Worm (Caenorhabditis elegans) whole organism, L4 larva: ENCODE data around the gene hpo-29.

Experiments used
- Y75B8A.6 ChIP-seq: fragments of 200-800 bp; sonication (Bioruptor generic); IDR thresholded peaks from 2 replicates; pipeline ENCODE4 v1.3.6; 2022; ENCODE audit warnings: missing genetic modification reagents, missing genetic modification characterization, missing compliant biosample characterization
- dve-1 ChIP-seq: sonication (generic microtip); optimal IDR thresholded peaks from 2 replicates; lab custom pipeline; 2017; ENCODE audit warnings: antibody characterized with exemption, mild to moderate bottlenecking, missing genetic modification characterization, missing compliant biosample characterization; ENCODE audit not compliant: insufficient read depth
- egl-27 ChIP-seq: sonication (generic microtip); optimal IDR thresholded peaks from 3 replicates; lab custom pipeline; 2017; ENCODE audit warnings: missing biosample characterization, missing genetic modification reagents, missing genetic modification characterization
- egl-43 ChIP-seq: fragments of 200-800 bp; sonication (Bioruptor generic); IDR thresholded peaks from 2 replicates; pipeline ENCODE4 v1.3.6; 2022; ENCODE audit warnings: missing genetic modification reagents, missing genetic modification characterization, missing compliant biosample characterization
- hif-1 ChIP-seq, 2 experiments: sonication (generic microtip); optimal IDR thresholded peaks; 2 replicates each; lab custom pipeline; 2016 to 2017; ENCODE audit warnings: missing compliant biosample characterization in 2 of 2, missing genetic modification characterization in 2 of 2, missing genetic modification reagents in 2 of 2, missing genotype in 2 of 2, mild to moderate bottlenecking in 1 of 2
- mep-1 ChIP-seq: fragments of 150-350 bp; sonication (generic microtip); optimal IDR thresholded peaks from 3 replicates; lab custom pipeline; 2014; ENCODE audit warnings: missing biosample characterization, missing genetic modification characterization
- pqm-1 ChIP-seq: sonication (generic microtip); optimal IDR thresholded peaks from 2 replicates; lab custom pipeline; 2017; ENCODE audit warnings: missing biosample characterization, missing genetic modification characterization
- rbr-2 ChIP-seq: sonication (generic microtip); optimal IDR thresholded peaks from 2 replicates; lab custom pipeline; 2016; ENCODE audit warnings: missing genotype, missing genetic modification characterization, missing compliant biosample characterization
- unc-130 ChIP-seq: sonication (generic microtip); optimal IDR thresholded peaks from 2 replicates; lab custom pipeline; 2016; ENCODE audit warnings: missing genetic modification reagents, missing genetic modification characterization, missing compliant biosample characterization
- unc-39 ChIP-seq: sonication (generic microtip); optimal IDR thresholded peaks from 2 replicates; lab custom pipeline; 2017; ENCODE audit warnings: missing biosample characterization, missing genetic modification characterization

DNA sequence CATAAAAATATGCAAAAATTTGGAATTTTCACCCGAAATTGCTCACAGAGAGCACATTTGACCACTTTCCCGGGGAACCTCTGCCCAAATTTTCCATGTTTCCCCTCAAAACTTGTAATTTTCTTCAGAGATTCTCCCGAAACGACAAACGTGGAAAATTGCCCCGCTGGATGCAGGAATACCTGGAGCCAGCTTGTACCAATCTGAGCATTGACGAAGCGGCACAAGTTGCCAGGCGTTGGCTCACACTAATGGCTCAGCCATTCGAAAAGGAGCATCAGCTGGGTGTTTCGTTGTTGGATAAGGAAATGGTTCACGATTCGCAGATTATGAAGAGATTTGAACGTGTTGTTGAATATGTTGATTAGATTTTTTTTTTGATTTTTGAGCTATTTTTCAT is 46.9 kb downstream of the hpo-29 start:
- TF ChIP-seq unc-39 (no peak), pqm-1 (no peak), dve-1 (no peak), rbr-2 (tag; lab: Kevin White, UChicago) (no peak), unc-130 (no peak), egl-27 (tag; lab: Kevin White, UChicago) (no peak), mep-1 (no peak), hif-1 (tag; optimal IDR thresholded peaks at IDR 0.05; lab: Kevin White, UChicago) (no peak), egl-43 (GFP tag; lab: Robert Waterston, UW) (no peak), Y75B8A.6 (GFP tag; lab: Robert Waterston, UW) (no peak)
